Worm (Caenorhabditis elegans) whole organism, early embryonic: ENCODE results near the gene srx-82.

Experiments used
- B0310.2 ChIP-seq: sonication (generic microtip); optimal IDR thresholded peaks from 2 replicates; lab custom pipeline; 2016; ENCODE audit warnings: mild to moderate bottlenecking, missing genetic modification characterization, missing compliant biosample characterization
- aly-1 ChIP-seq: sonication (generic microtip); optimal IDR thresholded peaks from 2 replicates; lab custom pipeline; 2016; ENCODE audit warnings: missing genetic modification characterization, missing compliant biosample characterization
- ama-1 ChIP-seq: fragments of 150-350 bp; optimal IDR thresholded peaks from 2 replicates; lab custom pipeline; 2014
- ceh-36 ChIP-seq: sonication (generic microtip); optimal IDR thresholded peaks from 2 replicates; lab custom pipeline; 2016; ENCODE audit warnings: missing genetic modification characterization, inconsistent platforms, missing compliant biosample characterization
- flt-1 ChIP-seq: fragments of 200-800 bp; sonication (Bioruptor generic); IDR thresholded peaks from 2 replicates; pipeline ENCODE4 v1.3.6; 2022; ENCODE audit warnings: missing genetic modification characterization, missing compliant biosample characterization
- hmbx-1 ChIP-seq: sonication (generic microtip); optimal IDR thresholded peaks from 2 replicates; lab custom pipeline; 2016; ENCODE audit warnings: mild to moderate bottlenecking, missing genetic modification characterization, missing compliant biosample characterization
- hmg-4 ChIP-seq: fragments of 200-800 bp; sonication (Bioruptor generic); optimal IDR thresholded peaks from 2 replicates; lab custom pipeline; 2018; ENCODE audit warnings: mild to moderate bottlenecking, missing genetic modification characterization, missing compliant biosample characterization
- pes-1 ChIP-seq: fragments of 200-800 bp; sonication (Bioruptor generic); IDR thresholded peaks from 2 replicates; pipeline ENCODE4 v1.3.6; 2022; ENCODE audit warnings: missing genetic modification reagents, missing genetic modification characterization, missing compliant biosample characterization
- scrt-1 ChIP-seq: fragments of 200-800 bp; sonication (Bioruptor generic); IDR thresholded peaks from 2 replicates; pipeline ENCODE4 v1.3.6; 2022; ENCODE audit warnings: missing genetic modification characterization, missing compliant biosample characterization
- sea-1 ChIP-seq: fragments of 200-800 bp; sonication (Bioruptor generic); conservative IDR thresholded peaks from 2 replicates; pipeline ENCODE4 v1.3.6; 2022; ENCODE audit warnings: missing genetic modification characterization, missing compliant biosample characterization
- tbx-11 ChIP-seq: fragments of 200-800 bp; sonication (Bioruptor generic); IDR thresholded peaks from 2 replicates; pipeline ENCODE4 v1.3.6; 2022; ENCODE audit warnings: missing genetic modification characterization, missing compliant biosample characterization
- tra-4 ChIP-seq: sonication (generic microtip); optimal IDR thresholded peaks from 2 replicates; lab custom pipeline; 2017; ENCODE audit warnings: missing genetic modification characterization, missing compliant biosample characterization

DNA sequence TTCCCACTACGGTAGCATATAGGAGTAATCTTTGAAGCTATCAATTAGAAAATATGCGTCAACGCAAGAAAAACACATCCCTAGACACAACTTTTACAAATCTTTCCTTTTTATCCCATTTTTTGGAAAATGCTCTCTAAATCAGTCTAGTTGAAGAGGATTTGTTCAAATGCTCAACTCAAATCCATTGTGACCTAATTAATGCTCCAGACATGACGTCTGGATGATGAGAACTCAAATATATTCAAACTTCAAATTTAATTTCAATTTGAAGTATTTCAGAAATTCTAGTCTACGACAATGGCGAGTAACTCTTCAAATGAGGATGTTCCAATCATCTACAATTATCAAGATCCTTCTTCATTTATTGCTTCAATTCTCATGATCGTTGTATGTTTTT lies 37.2 kb upstream of the srx-82 start, which contains the start of gene srx-85:
- no peak for TF ChIP-seq ama-1 (lab: Kevin White, UChicago)
- no peak for TF ChIP-seq flt-1 (GFP tag; lab: Robert Waterston, UW)
- no peak for TF ChIP-seq aly-1 (tag; lab: Kevin White, UChicago)
- TF ChIP-seq tbx-11 (GFP tag; lab: Robert Waterston, UW), result no peak
- TF ChIP-seq ceh-36 (tag; lab: Kevin White, UChicago), result no peak
- TF ChIP-seq tra-4 (tag; lab: Kevin White, UChicago), result no peak
- TF ChIP-seq scrt-1 (GFP tag; lab: Robert Waterston, UW), result no peak
- no peak for TF ChIP-seq B0310.2 (tag; lab: Kevin White, UChicago)
- TF ChIP-seq hmg-4 (GFP tag; lab: Kevin White, UChicago), result no peak
- TF ChIP-seq pes-1 (GFP tag; lab: Robert Waterston, UW), result no peak
- no peak for TF ChIP-seq hmbx-1 (tag; lab: Kevin White, UChicago)
- no peak for TF ChIP-seq sea-1 (GFP tag; lab: Robert Waterston, UW)
